Worm (Caenorhabditis elegans) whole organism, L4/young adult: Measurements from ENCODE around the gene srh-199.

Source experiments
- W03F9.2 ChIP-seq: fragments of 150-350 bp; optimal IDR thresholded peaks from 2 replicates; lab custom pipeline; 2014; ENCODE audit warnings: missing biosample characterization, missing genetic modification characterization
- dao-5 ChIP-seq: sonication (generic microtip); optimal IDR thresholded peaks from 2 replicates; lab custom pipeline; 2016; ENCODE audit warnings: missing genotype, missing genetic modification characterization, moderate library complexity, missing compliant biosample characterization

- no peak for TF ChIP-seq dao-5
- TF ChIP-seq W03F9.2 (tag; lab: Kevin White, UChicago): no peak
Observed at ce11 chrV:1718232-1718631, 33.1 kb downstream of the srh-199 start.
